Fruit fly (Drosophila melanogaster) whole organism, pupa: ENCODE measurements around the gene N.
A peak's percentile ranks its signal among the peaks of the same experiment; 100 is the strongest.

Source experiments
- CG15710 ChIP-seq: fragments of 200-800 bp; sonication (Bioruptor generic); optimal IDR thresholded peaks from 2 replicates; lab custom pipeline; 2018; ENCODE audit warnings: missing biosample characterization, mild to moderate bottlenecking, missing genetic modification characterization, moderate library complexity
- CG4496 ChIP-seq: fragments of 200-800 bp; sonication (Bioruptor generic); IDR thresholded peaks from 3 replicates; pipeline ENCODE4 v1.3.6; 2022; ENCODE audit warnings: missing biosample characterization, missing genetic modification characterization
- EcR ChIP-seq: fragments of 200-800 bp; sonication (Bioruptor generic); optimal IDR thresholded peaks from 3 replicates; lab custom pipeline; 2019; ENCODE audit warnings: missing biosample characterization, missing genetic modification characterization, mild to moderate bottlenecking, moderate library complexity, missing genetic modification reagents

DNA sequence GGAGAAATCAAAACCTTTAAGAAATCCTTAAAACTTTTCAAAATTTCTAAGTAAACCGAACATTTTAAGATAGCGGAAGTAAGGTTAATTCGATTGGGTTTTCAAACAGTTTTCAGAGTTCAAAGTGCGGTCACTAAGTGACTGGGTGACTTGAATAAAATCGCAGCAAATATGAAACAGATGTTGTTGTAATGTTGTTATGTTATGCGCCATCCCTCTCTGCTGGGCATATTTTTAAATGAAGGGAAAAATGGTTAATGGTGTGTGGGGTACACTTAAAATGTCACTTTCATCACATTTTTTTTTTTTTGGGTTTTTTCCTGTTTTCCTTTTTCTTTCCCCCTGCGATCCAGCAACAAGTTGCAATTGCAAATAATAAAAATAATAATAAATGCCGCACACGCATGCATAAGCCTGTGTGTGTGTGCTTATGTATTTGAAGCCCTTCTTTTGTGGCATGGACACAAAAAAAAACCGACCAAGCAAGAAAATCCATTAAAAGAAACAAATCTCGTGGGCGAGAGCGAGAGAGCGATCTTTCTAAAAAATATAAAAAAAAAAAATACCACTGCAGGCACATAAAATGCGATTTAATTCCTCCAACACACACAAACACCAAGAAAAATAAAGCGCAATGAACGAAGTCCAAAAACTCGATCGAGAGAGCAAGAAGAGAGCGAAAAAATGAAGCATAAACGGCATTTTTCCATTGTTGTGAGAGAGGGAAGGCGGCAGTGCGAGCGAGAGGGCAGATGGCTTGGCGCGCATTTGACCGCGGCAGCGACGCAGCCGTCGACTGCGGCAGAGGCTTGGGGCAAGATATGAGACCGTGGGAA is 27.1 kb downstream of the N start:
- TF ChIP-seq CG15710 (tag; lab: Kevin White, UChicago) = peak; percentile 11
- TF ChIP-seq EcR = peak; percentile 70
- peak; percentile 22; the same call in 1 of the 3 replicates for TF ChIP-seq CG4496 (GFP tag; lab: Robert Waterston, UW)
